Fruit fly (Drosophila melanogaster): ENCODE results near the gene GstD7.

DNA sequence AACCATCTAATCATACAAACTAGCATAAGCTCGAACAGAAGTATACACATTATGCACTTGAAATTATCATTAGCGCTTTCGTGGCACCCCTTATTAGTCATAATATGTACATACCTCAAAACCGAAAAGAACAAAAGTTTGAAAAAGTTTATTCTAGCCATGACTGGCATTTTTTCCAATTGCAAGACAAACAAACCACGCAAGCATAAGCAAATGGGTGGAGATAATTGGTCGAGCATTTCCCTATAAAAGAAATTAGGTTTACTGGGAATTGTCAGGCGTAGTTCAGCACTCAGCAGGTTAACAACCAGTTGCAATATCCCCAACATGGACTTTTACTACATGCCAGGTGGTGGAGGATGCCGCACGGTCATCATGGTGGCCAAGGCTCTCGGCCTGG is 6.6 kb upstream of the GstD7 start, which contains the start of gene GstD2:
- TF ChIP-seq Myc (optimal IDR thresholded peaks at IDR 0.05) (no peak), h (optimal IDR thresholded peaks at IDR 0.05) (no peak), psq (optimal IDR thresholded peaks at IDR 0.05) (no peak), Sin3A (optimal IDR thresholded peaks at IDR 0.05) (no peak), ttk (optimal IDR thresholded peaks at IDR 0.05) (no peak), insv (optimal IDR thresholded peaks at IDR 0.05) (no peak)
